Worm (Caenorhabditis elegans): Measurements from ENCODE around the gene csq-1.

DNA sequence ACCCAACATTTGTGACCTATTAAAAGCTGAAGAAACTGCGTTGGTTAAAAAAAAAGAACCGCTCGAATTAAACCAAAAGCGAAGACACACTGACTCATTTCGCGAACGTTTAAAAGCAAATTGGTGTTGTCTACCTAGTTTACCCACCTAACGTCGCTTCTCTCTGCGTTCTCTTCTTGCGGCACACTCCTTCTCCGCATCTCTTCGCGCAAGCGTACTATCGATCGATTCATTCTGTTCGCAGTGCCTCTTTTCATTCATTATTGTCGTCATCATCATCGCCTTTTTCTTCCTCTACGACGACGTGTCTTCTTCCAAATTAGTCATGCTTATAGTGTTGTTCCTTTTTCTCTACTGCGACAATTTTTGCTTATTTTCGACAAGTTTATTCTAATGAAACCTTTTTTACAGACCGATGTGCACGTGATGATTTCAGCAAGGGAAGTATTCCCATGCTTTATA, 26.5 kb downstream of the csq-1 start, which contains the start of gene atrn-1:
- TF ChIP-seq pha-4 (tag; optimal IDR thresholded peaks at IDR 0.05) (peak; percentile 44), aly-2 (tag; optimal IDR thresholded peaks at IDR 0.05) (no peak), jun-1 (tag; optimal IDR thresholded peaks at IDR 0.05) (no peak), elt-3 (tag; optimal IDR thresholded peaks at IDR 0.05) (no peak), nhr-237 (tag; optimal IDR thresholded peaks at IDR 0.05) (no peak), nhr-25 (tag; optimal IDR thresholded peaks at IDR 0.05) (peak; percentile 64), snpc-4 (tag; optimal IDR thresholded peaks at IDR 0.05) (no peak), ceh-82 (tag; optimal IDR thresholded peaks at IDR 0.05) (no peak)
